Fruit fly (Drosophila melanogaster) whole organism, embryonic: ENCODE measurements around the gene CG3347.
A peak's percentile ranks its signal among the peaks of the same experiment; 100 is the strongest.

ENCODE experiments used
- CG10274 ChIP-seq: fragments of 200-800 bp; sonication (Bioruptor generic); optimal IDR thresholded peaks from 3 replicates; lab custom pipeline; 2017; ENCODE audit warnings: missing biosample characterization, mild to moderate bottlenecking, missing genetic modification characterization
- CG10979 ChIP-seq: fragments of 200-800 bp; sonication (Bioruptor generic); optimal IDR thresholded peaks from 2 replicates; lab custom pipeline; 2018; ENCODE audit warnings: missing biosample characterization, mild to moderate bottlenecking, missing genetic modification characterization, moderate library complexity
- CG11247 ChIP-seq: fragments of 200-800 bp; sonication (Bioruptor generic); IDR thresholded peaks from 2 replicates; pipeline ENCODE4 v1.3.6; 2022; ENCODE audit warnings: missing biosample characterization, missing genetic modification characterization
- CG1647 ChIP-seq: fragments of 200-800 bp; sonication (Bioruptor generic); optimal IDR thresholded peaks from 3 replicates; lab custom pipeline; 2016; ENCODE audit warnings: missing biosample characterization, missing genetic modification characterization
- CG16813 ChIP-seq: fragments of 200-800 bp; sonication (Bioruptor generic); IDR thresholded peaks from 3 replicates; pipeline ENCODE4 v1.3.6; 2022; ENCODE audit warnings: missing biosample characterization, missing genetic modification characterization; ENCODE audit not compliant: partially characterized antibody
- CG16815 ChIP-seq: fragments of 200-800 bp; sonication (Bioruptor generic); optimal IDR thresholded peaks from 3 replicates; lab custom pipeline; 2017; ENCODE audit warnings: missing biosample characterization, mild to moderate bottlenecking, missing genetic modification characterization
- CG17568 ChIP-seq: fragments of 200-800 bp; sonication (Bioruptor generic); optimal IDR thresholded peaks from 2 replicates; lab custom pipeline; 2018; ENCODE audit warnings: missing biosample characterization, mild to moderate bottlenecking, missing genetic modification characterization, moderate library complexity
- CG17829 ChIP-seq: fragments of 200-800 bp; optimal IDR thresholded peaks from 2 replicates; lab custom pipeline; 2019; ENCODE audit warnings: missing biosample characterization, mild to moderate bottlenecking, missing genetic modification characterization, moderate library complexity
- CG18619 ChIP-seq: fragments of 200-800 bp; sonication (Bioruptor generic); optimal IDR thresholded peaks from 3 replicates; lab custom pipeline; 2017; ENCODE audit warnings: missing biosample characterization, mild to moderate bottlenecking, missing genetic modification characterization
- CG2202 ChIP-seq: fragments of 200-800 bp; sonication (Bioruptor generic); optimal IDR thresholded peaks from 2 replicates; lab custom pipeline; 2018; ENCODE audit warnings: missing biosample characterization, mild to moderate bottlenecking, missing genetic modification characterization
- CG31224 ChIP-seq: fragments of 200-800 bp; sonication (Bioruptor generic); IDR thresholded peaks from 2 replicates; pipeline ENCODE4 v1.3.6; 2022; ENCODE audit warnings: missing biosample characterization, missing genetic modification characterization
- CG3163 ChIP-seq: fragments of 200-800 bp; sonication (Bioruptor generic); optimal IDR thresholded peaks from 3 replicates; lab custom pipeline; 2016; ENCODE audit warnings: missing biosample characterization, missing genetic modification characterization
- CG32772 ChIP-seq: fragments of 200-800 bp; sonication (Bioruptor generic); IDR thresholded peaks from 2 replicates; pipeline ENCODE4 v1.3.6; 2022; ENCODE audit warnings: missing biosample characterization, missing genetic modification characterization
- CG3407 ChIP-seq: fragments of 200-800 bp; sonication (Bioruptor generic); optimal IDR thresholded peaks from 2 replicates; lab custom pipeline; 2018; ENCODE audit warnings: missing biosample characterization, mild to moderate bottlenecking, missing genetic modification characterization
- CG3838 ChIP-seq: fragments of 200-800 bp; sonication (Bioruptor generic); optimal IDR thresholded peaks from 3 replicates; lab custom pipeline; 2016; ENCODE audit warnings: missing biosample characterization, missing genetic modification characterization
- CG3995 ChIP-seq: fragments of 200-800 bp; sonication (Bioruptor generic); optimal IDR thresholded peaks from 3 replicates; lab custom pipeline; 2016; ENCODE audit warnings: missing biosample characterization, missing genetic modification characterization
- CG6254 ChIP-seq: fragments of 200-800 bp; sonication (Bioruptor generic); optimal IDR thresholded peaks from 3 replicates; lab custom pipeline; 2017; ENCODE audit warnings: mild to moderate bottlenecking, missing biosample characterization, missing genetic modification reagents, missing genetic modification characterization
- CG9437 ChIP-seq: fragments of 200-800 bp; sonication (Bioruptor generic); optimal IDR thresholded peaks from 2 replicates; lab custom pipeline; 2018; ENCODE audit warnings: missing biosample characterization, mild to moderate bottlenecking, missing genetic modification characterization
- Doc3 ChIP-seq: fragments of 200-800 bp; sonication (Bioruptor generic); IDR thresholded peaks from 3 replicates; pipeline ENCODE4 v1.3.6; 2022; ENCODE audit warnings: missing biosample characterization, missing genetic modification characterization; ENCODE audit not compliant: partially characterized antibody
- HLH54F ChIP-seq: fragments of 200-800 bp; sonication (Bioruptor generic); optimal IDR thresholded peaks from 3 replicates; lab custom pipeline; 2016; ENCODE audit warnings: missing biosample characterization, missing genetic modification characterization
- Hey ChIP-seq: fragments of 200-800 bp; sonication (Bioruptor generic); optimal IDR thresholded peaks from 3 replicates; lab custom pipeline; 2018; ENCODE audit warnings: missing biosample characterization, mild to moderate bottlenecking, missing genetic modification characterization
- NK7.1 ChIP-seq: fragments of 200-800 bp; sonication (Bioruptor generic); optimal IDR thresholded peaks from 3 replicates; lab custom pipeline; 2016; ENCODE audit warnings: missing biosample characterization, missing genetic modification characterization
- Poxn ChIP-seq: fragments of 200-800 bp; sonication (Bioruptor generic); IDR thresholded peaks from 2 replicates; pipeline ENCODE4 v1.3.6; 2022; ENCODE audit warnings: missing biosample characterization, missing genetic modification characterization
- Sox102F ChIP-seq: fragments of 200-800 bp; sonication (Bioruptor generic); optimal IDR thresholded peaks from 2 replicates; lab custom pipeline; 2018; ENCODE audit warnings: missing biosample characterization, mild to moderate bottlenecking, missing genetic modification characterization, moderate library complexity
- Ssrp ChIP-seq: fragments of 200-800 bp; sonication (Bioruptor generic); optimal IDR thresholded peaks from 2 replicates; lab custom pipeline; 2018; ENCODE audit warnings: missing biosample characterization, mild to moderate bottlenecking, missing genetic modification characterization, moderate library complexity
- Taf1 ChIP-seq: fragments of 200-800 bp; sonication (Bioruptor generic); IDR thresholded peaks from 2 replicates; pipeline ENCODE4 v1.3.6; 2022; ENCODE audit warnings: missing biosample characterization, missing genetic modification characterization
- Usf ChIP-seq: fragments of 200-800 bp; sonication (Bioruptor generic); optimal IDR thresholded peaks from 2 replicates; lab custom pipeline; 2017; ENCODE audit warnings: missing genotype, missing biosample characterization, missing genetic modification characterization
- Vsx1 ChIP-seq: fragments of 200-800 bp; sonication (Bioruptor generic); optimal IDR thresholded peaks from 2 replicates; lab custom pipeline; 2017; ENCODE audit warnings: missing biosample characterization, mild to moderate bottlenecking, missing genetic modification characterization, missing genetic modification reagents
- YL-1 ChIP-seq: fragments of 200-800 bp; sonication (Bioruptor generic); optimal IDR thresholded peaks from 3 replicates; lab custom pipeline; 2017; ENCODE audit warnings: missing biosample characterization, mild to moderate bottlenecking, missing genetic modification characterization
- abd-A ChIP-seq: fragments of 200-800 bp; sonication (Bioruptor generic); optimal IDR thresholded peaks from 3 replicates; lab custom pipeline; 2019; ENCODE audit warnings: missing biosample characterization, mild to moderate bottlenecking, missing genetic modification characterization, moderate library complexity
- bowl ChIP-seq: fragments of 200-800 bp; sonication (Bioruptor generic); IDR thresholded peaks from 2 replicates; pipeline ENCODE4 v1.3.6; 2022; ENCODE audit warnings: missing biosample characterization, missing genetic modification characterization
- bsh ChIP-seq, 2 experiments: fragments of 200-800 bp; sonication (Bioruptor generic); optimal IDR thresholded peaks; 2 replicates each; lab custom pipeline; 2017 to 2018; ENCODE audit warnings: mild to moderate bottlenecking in 2 of 2, missing biosample characterization in 2 of 2, missing genetic modification characterization in 2 of 2, moderate library complexity in 1 of 2
- cas ChIP-seq: fragments of 200-800 bp; sonication (Bioruptor generic); IDR thresholded peaks from 2 replicates; pipeline ENCODE4 v1.3.6; 2022; ENCODE audit warnings: missing biosample characterization, missing genetic modification characterization
- chm ChIP-seq: fragments of 200-800 bp; sonication (Bioruptor generic); IDR thresholded peaks from 2 replicates; pipeline ENCODE4 v1.3.6; 2022; ENCODE audit warnings: missing biosample characterization, missing genetic modification characterization
- dimm ChIP-seq: fragments of 200-800 bp; sonication (Bioruptor generic); IDR thresholded peaks from 2 replicates; pipeline ENCODE4 v1.3.6; 2022; ENCODE audit warnings: missing biosample characterization, missing genetic modification characterization
- ems ChIP-seq: fragments of 200-800 bp; sonication (Bioruptor generic); optimal IDR thresholded peaks from 3 replicates; lab custom pipeline; 2016; ENCODE audit warnings: missing biosample characterization, missing genetic modification characterization
- eve ChIP-seq, 2 experiments: fragments of >200 bp; optimal IDR thresholded peaks; 2 replicates each; lab custom pipeline; 2017; ENCODE audit warnings: missing biosample characterization in 2 of 2, missing genetic modification characterization in 2 of 2
- ftz-f1 ChIP-seq: fragments of 200-800 bp; sonication (Bioruptor generic); optimal IDR thresholded peaks from 2 replicates; lab custom pipeline; 2016; ENCODE audit warnings: missing biosample characterization, missing genetic modification characterization
- hb ChIP-seq: fragments of 200-800 bp; sonication (Bioruptor generic); IDR thresholded peaks from 3 replicates; pipeline ENCODE4 v1.3.6; 2022; ENCODE audit warnings: missing biosample characterization, missing genetic modification characterization; ENCODE audit not compliant: partially characterized antibody
- hbn ChIP-seq: fragments of 200-800 bp; sonication (Bioruptor generic); IDR thresholded peaks from 2 replicates; pipeline ENCODE4 v1.3.6; 2022; ENCODE audit warnings: missing biosample characterization, missing genetic modification characterization; ENCODE audit not compliant: partially characterized antibody
- maf-S ChIP-seq: fragments of 200-800 bp; sonication (Bioruptor generic); optimal IDR thresholded peaks from 2 replicates; lab custom pipeline; 2016; ENCODE audit warnings: missing biosample characterization, missing genetic modification characterization
- nom ChIP-seq: fragments of 200-800 bp; sonication (Bioruptor generic); optimal IDR thresholded peaks from 2 replicates; lab custom pipeline; 2017; ENCODE audit warnings: missing biosample characterization, missing genetic modification characterization, mild to moderate bottlenecking, moderate library complexity, missing genetic modification reagents
- p53 ChIP-seq: fragments of 200-800 bp; sonication (Bioruptor generic); optimal IDR thresholded peaks from 2 replicates; lab custom pipeline; 2016; ENCODE audit warnings: missing biosample characterization, missing genetic modification characterization
- pnt ChIP-seq: fragments of 200-800 bp; sonication (Bioruptor generic); optimal IDR thresholded peaks from 3 replicates; lab custom pipeline; 2016; ENCODE audit warnings: missing biosample characterization, missing genetic modification characterization
- ranshi ChIP-seq: fragments of 200-800 bp; sonication (Bioruptor generic); IDR thresholded peaks from 2 replicates; pipeline ENCODE4 v1.3.6; 2022; ENCODE audit warnings: missing biosample characterization, missing genetic modification characterization
- run ChIP-seq: fragments of 200-800 bp; sonication (Bioruptor generic); optimal IDR thresholded peaks from 3 replicates; lab custom pipeline; 2018; ENCODE audit warnings: missing biosample characterization, mild to moderate bottlenecking, missing genetic modification characterization
- tll ChIP-seq, 2 experiments: fragments of 200-800 bp in 1 of 2; fragments of >200 bp in 1 of 2; sonication (Bioruptor generic) in 1 of 2; optimal IDR thresholded peaks; 2 replicates each; lab custom pipeline; 2017 to 2019; ENCODE audit warnings: missing biosample characterization in 2 of 2, missing genetic modification characterization in 2 of 2, mild to moderate bottlenecking in 1 of 2, moderate library complexity in 1 of 2
- zen2 ChIP-seq: fragments of 200-800 bp; sonication (Bioruptor generic); IDR thresholded peaks from 3 replicates; pipeline ENCODE4 v1.3.6; 2022; ENCODE audit warnings: missing biosample characterization, missing genetic modification characterization; ENCODE audit not compliant: partially characterized antibody

The CG3347 gene

dm6 chr2L:3301755-3302499 is 32.7 kb downstream of the CG3347 start (continued):
- TF ChIP-seq ranshi (peak; percentile 99), CG18619 (GFP tag; lab: Kevin White, UChicago) (peak; percentile 100), bowl (GFP tag; lab: Robert Waterston, UW) (peak; percentile 97), CG16813 (GFP tag; lab: Robert Waterston, UW) (no peak), Sox102F (peak; percentile 100), ems (peak; percentile 100), CG17568 (GFP tag; lab: Kevin White, UChicago) (peak; percentile 99), hb (GFP tag; lab: Robert Waterston, UW) (no peak), pnt (GFP tag; lab: Kevin White, UChicago) (peak; percentile 100), CG3838 (GFP tag; lab: Kevin White, UChicago) (peak; percentile 98), ftz-f1 (GFP tag; lab: Kevin White, UChicago) (peak; percentile 96), HLH54F (GFP tag; lab: Kevin White, UChicago) (peak; percentile 100), abd-A (tag; lab: Kevin White, UChicago) (peak; percentile 99), CG2202 (tag; lab: Kevin White, UChicago) (peak; percentile 99), CG10274 (peak; percentile 99), tll (GFP tag; optimal IDR thresholded peaks at IDR 0.05; lab: Kevin White, UChicago) (peak in 1 of 2 experiments; percentile 90), maf-S (peak; percentile 100), Ssrp (peak; percentile 99), CG1647 (GFP tag; lab: Kevin White, UChicago) (peak; percentile 99), cas (GFP tag; lab: Robert Waterston, UW) (peak; percentile 99), Usf (peak; percentile 99), p53 (peak; percentile 99), CG9437 (GFP tag; lab: Kevin White, UChicago) (peak; percentile 96), Vsx1 (GFP tag; lab: Kevin White, UChicago) (peak; percentile 99), CG3163 (GFP tag; lab: Kevin White, UChicago) (peak; percentile 96), dimm (peak; percentile 97), eve (GFP tag; optimal IDR thresholded peaks at IDR 0.05; lab: Kevin White, UChicago) (peak; percentile 91 to 99), hbn (GFP tag; lab: Robert Waterston, UW) (no peak), CG10979 (peak; percentile 99), CG16815 (GFP tag; lab: Kevin White, UChicago) (peak; percentile 100), Taf1 (GFP tag; lab: Robert Waterston, UW) (peak; percentile 99), CG31224 (GFP tag; lab: Robert Waterston, UW) (peak; percentile 98), CG32772 (peak; percentile 99), chm (GFP tag; lab: Robert Waterston, UW) (peak; percentile 100), CG17829 (tag; lab: Kevin White, UChicago) (peak; percentile 100), Poxn (GFP tag; lab: Robert Waterston, UW) (peak; percentile 99), CG3995 (GFP tag; lab: Kevin White, UChicago) (peak; percentile 90), CG11247 (peak; percentile 99), bsh (GFP tag; optimal IDR thresholded peaks at IDR 0.05; lab: Kevin White, UChicago) (peak; percentile 99 to 100), Doc3 (GFP tag; lab: Robert Waterston, UW) (no peak), zen2 (GFP tag; lab: Robert Waterston, UW) (no peak), nom (GFP tag; lab: Kevin White, UChicago) (peak; percentile 99), run (peak; percentile 98), YL-1 (GFP tag; lab: Kevin White, UChicago) (peak; percentile 99), Hey (tag; lab: Kevin White, UChicago) (peak; percentile 99), CG6254 (GFP tag; lab: Kevin White, UChicago) (peak; percentile 98), NK7.1 (GFP tag; lab: Kevin White, UChicago) (peak; percentile 99), CG3407 (GFP tag; lab: Kevin White, UChicago) (peak; percentile 99)
